Worm (Caenorhabditis elegans): Measurements from ENCODE around the gene C01B10.11.

C01B10.11 gene

ce11 chrIV:6618607-6619006 is 39.2 kb upstream of the C01B10.11 start (continued):
- TF ChIP-seq ztf-11 (tag; optimal IDR thresholded peaks at IDR 0.05) (no peak), egl-27 (tag; optimal IDR thresholded peaks at IDR 0.05) (no peak), unc-62 (GFP tag; optimal IDR thresholded peaks at IDR 0.05 in 1 of 2) (no peak), unc-62 (tag; optimal IDR thresholded peaks at IDR 0.05) (no peak), arid-1 (GFP tag; conservative IDR thresholded peaks at IDR 0.05) (no peak), Y75B8A.6 (GFP tag; IDR thresholded peaks at IDR 0.05) (no peak), mep-1 (tag; optimal IDR thresholded peaks at IDR 0.05) (peak; percentile 29), nhr-48 (tag; optimal IDR thresholded peaks at IDR 0.05) (no peak), dmd-6 (GFP tag; IDR thresholded peaks at IDR 0.05) (peak; percentile 18; the same call in 1 of the 2 replicates), rbr-2 (tag; optimal IDR thresholded peaks at IDR 0.05) (no peak), cey-2 (tag; optimal IDR thresholded peaks at IDR 0.05; ENCODE audit: borderline replicate concordance, insufficient read depth) (no peak)

- TF ChIP-seq F49E8.2 (tag; optimal IDR thresholded peaks at IDR 0.05; ENCODE audit: borderline replicate concordance) (no peak), aly-2 (tag; optimal IDR thresholded peaks at IDR 0.05) (no peak), zip-2 (tag; optimal IDR thresholded peaks at IDR 0.05) (no peak), F44E2.7 (GFP tag; IDR thresholded peaks at IDR 0.05) (no peak), ama-1 (optimal IDR thresholded peaks at IDR 0.05) (no peak), pqm-1 (tag; optimal IDR thresholded peaks at IDR 0.05) (no peak), mdl-1 (tag; optimal IDR thresholded peaks at IDR 0.05) (no peak), lir-3 (tag; optimal IDR thresholded peaks at IDR 0.05) (no peak), snpc-4 (tag; optimal IDR thresholded peaks at IDR 0.05) (no peak), gei-8 (GFP tag; optimal IDR thresholded peaks at IDR 0.05) (no peak), ZK546.5 (tag; optimal IDR thresholded peaks at IDR 0.05) (no peak), F37D6.2 (tag; optimal IDR thresholded peaks at IDR 0.05) (no peak), zfp-3 (GFP tag; conservative IDR thresholded peaks at IDR 0.05) (no peak), nhr-6 (tag; optimal IDR thresholded peaks at IDR 0.05) (no peak), nhr-77 (tag; optimal IDR thresholded peaks at IDR 0.05) (no peak)
Observed at ce11 chrIV:6621252-6621651, 36.5 kb upstream of the C01B10.11 start, which contains the start of gene C01B10.3. C01B10.3 (minus strand) TSS chrIV:6621352.

ce11 chrIV:6622142-6622541 is 35.6 kb upstream of the C01B10.11 start:
- TF ChIP-seq sdz-12 (GFP tag; optimal IDR thresholded peaks at IDR 0.05) (no peak), ZK337.2 (GFP tag; IDR thresholded peaks at IDR 0.05) (no peak), ceh-28 (tag; optimal IDR thresholded peaks at IDR 0.05) (no peak), dve-1 (tag; optimal IDR thresholded peaks at IDR 0.05; ENCODE audit: insufficient read depth) (peak; percentile 50), mdl-1 (tag; optimal IDR thresholded peaks at IDR 0.05) (peak in 1 of 2 experiments; percentile 7), lin-15B (tag; optimal IDR thresholded peaks at IDR 0.05) (no peak), gei-8 (GFP tag; optimal IDR thresholded peaks at IDR 0.05) (no peak), unc-130 (GFP tag; optimal IDR thresholded peaks at IDR 0.05) (no peak), nhr-28 (tag; optimal IDR thresholded peaks at IDR 0.05) (peak; percentile 75), tra-1 (GFP tag; IDR thresholded peaks at IDR 0.05) (no peak), skn-1 (tag; optimal IDR thresholded peaks at IDR 0.05) (no peak), ceh-20 (GFP tag; IDR thresholded peaks at IDR 0.05) (no peak), snpc-4 (tag; optimal IDR thresholded peaks at IDR 0.05) (no peak), Y5F2A.4 (GFP tag; optimal IDR thresholded peaks at IDR 0.05) (no peak), daf-8 (GFP tag; IDR thresholded peaks at IDR 0.05) (no peak)

- no peak for TF ChIP-seq ceh-82 (tag; optimal IDR thresholded peaks at IDR 0.05)
- no peak for TF ChIP-seq nhr-25 (tag; optimal IDR thresholded peaks at IDR 0.05; ENCODE audit: borderline replicate concordance, insufficient read depth)
- no peak for TF ChIP-seq attf-4 (tag; optimal IDR thresholded peaks at IDR 0.05)
- TF ChIP-seq egl-43 (GFP tag; IDR thresholded peaks at IDR 0.05): no peak
Observed at ce11 chrIV:6623390-6623789, 34.4 kb upstream of the C01B10.11 start, which contains the start of gene C01B10.44. C01B10.44 (plus strand) TSS chrIV:6623690.
